Worm (Caenorhabditis elegans) whole organism, L4 larva: ENCODE measurements around the gene C06A6.4.

Source experiments
- F37D6.2 ChIP-seq: sonication (generic microtip); optimal IDR thresholded peaks from 2 replicates; lab custom pipeline; 2016; ENCODE audit warnings: mild to moderate bottlenecking, missing genetic modification characterization, missing compliant biosample characterization
- R02D3.7 ChIP-seq: fragments of 150-350 bp; sonication (generic microtip); optimal IDR thresholded peaks from 3 replicates; lab custom pipeline; 2014; ENCODE audit warnings: missing biosample characterization, missing genetic modification characterization
- T20F7.1 ChIP-seq: fragments of 200-800 bp; sonication (Bioruptor generic); optimal IDR thresholded peaks from 2 replicates; lab custom pipeline; 2018; ENCODE audit warnings: mild to moderate bottlenecking, missing genetic modification characterization, missing compliant biosample characterization
- T26A8.4 ChIP-seq: fragments of 200-800 bp; sonication (Bioruptor generic); IDR thresholded peaks from 2 replicates; pipeline ENCODE4 v1.3.6; 2022; ENCODE audit warnings: missing genetic modification characterization, missing compliant biosample characterization
- Y48G9A.11 ChIP-seq: fragments of 200-800 bp; sonication (Bioruptor generic); IDR thresholded peaks from 2 replicates; pipeline ENCODE4 v1.3.6; 2022; ENCODE audit warnings: missing genetic modification reagents, missing genetic modification characterization, missing compliant biosample characterization
- ZK337.2 ChIP-seq: fragments of 200-800 bp; sonication (Bioruptor generic); IDR thresholded peaks from 2 replicates; pipeline ENCODE4 v1.3.6; 2022; ENCODE audit warnings: missing genetic modification reagents, missing genetic modification characterization, missing compliant biosample characterization
- aly-2 ChIP-seq: sonication (generic microtip); optimal IDR thresholded peaks from 2 replicates; lab custom pipeline; 2018; ENCODE audit warnings: missing biosample characterization, missing genetic modification characterization
- arid-1 ChIP-seq: fragments of 200-800 bp; sonication (Bioruptor generic); conservative IDR thresholded peaks from 2 replicates; pipeline ENCODE4 v1.3.6; 2022; ENCODE audit warnings: missing genetic modification reagents, missing genetic modification characterization, missing compliant biosample characterization
- ceh-44 ChIP-seq: fragments of 200-800 bp; sonication (Bioruptor generic); IDR thresholded peaks from 2 replicates; pipeline ENCODE4 v1.3.6; 2022; ENCODE audit warnings: missing genetic modification reagents, missing genetic modification characterization, missing compliant biosample characterization
- ces-1 ChIP-seq: fragments of 150-350 bp; sonication (generic microtip); optimal IDR thresholded peaks from 4 replicates; lab custom pipeline; 2014; ENCODE audit warnings: missing biosample characterization, missing genetic modification reagents, missing genetic modification characterization
- dmd-6 ChIP-seq: fragments of 200-800 bp; sonication (Bioruptor generic); IDR thresholded peaks from 2 replicates; pipeline ENCODE4 v1.3.6; 2022; ENCODE audit warnings: missing genetic modification reagents, missing genetic modification characterization, missing compliant biosample characterization
- dmd-8 ChIP-seq: fragments of 200-800 bp; sonication (Bioruptor generic); IDR thresholded peaks from 2 replicates; pipeline ENCODE4 v1.3.6; 2022; ENCODE audit warnings: missing genetic modification characterization, missing compliant biosample characterization
- dmd-9 ChIP-seq: fragments of 200-800 bp; sonication (Bioruptor generic); IDR thresholded peaks from 2 replicates; pipeline ENCODE4 v1.3.6; 2022; ENCODE audit warnings: missing genetic modification reagents, missing genetic modification characterization, missing compliant biosample characterization
- duxl-1 ChIP-seq: sonication (generic microtip); optimal IDR thresholded peaks from 2 replicates; lab custom pipeline; 2016; ENCODE audit warnings: mild to moderate bottlenecking, missing genetic modification characterization, moderate library complexity, missing compliant biosample characterization; ENCODE audit not compliant: poor library complexity
- egl-27 ChIP-seq: sonication (generic microtip); optimal IDR thresholded peaks from 3 replicates; lab custom pipeline; 2017; ENCODE audit warnings: missing biosample characterization, missing genetic modification reagents, missing genetic modification characterization
- fos-1 ChIP-seq: fragments of 150-350 bp; optimal IDR thresholded peaks from 2 replicates; lab custom pipeline; 2014; ENCODE audit warnings: missing biosample characterization, missing genetic modification characterization
- gei-8 ChIP-seq: fragments of 200-800 bp; sonication (Bioruptor generic); optimal IDR thresholded peaks from 2 replicates; lab custom pipeline; 2018; ENCODE audit warnings: mild to moderate bottlenecking, missing genetic modification characterization, missing compliant biosample characterization
- hif-1 ChIP-seq, 2 experiments: sonication (generic microtip); optimal IDR thresholded peaks; 2 replicates each; lab custom pipeline; 2016 to 2017; ENCODE audit warnings: missing compliant biosample characterization in 2 of 2, missing genetic modification characterization in 2 of 2, missing genetic modification reagents in 2 of 2, missing genotype in 2 of 2, mild to moderate bottlenecking in 1 of 2
- hlh-11 ChIP-seq: fragments of 200-800 bp; sonication (Bioruptor generic); optimal IDR thresholded peaks from 2 replicates; lab custom pipeline; 2018; ENCODE audit warnings: mild to moderate bottlenecking, missing genetic modification characterization, missing compliant biosample characterization
- hmg-1.1 ChIP-seq: fragments of 200-800 bp; sonication (Bioruptor generic); IDR thresholded peaks from 2 replicates; pipeline ENCODE4 v1.3.6; 2022; ENCODE audit warnings: missing genetic modification reagents, missing genetic modification characterization, missing compliant biosample characterization
- lin-13 ChIP-seq: fragments of 150-350 bp; optimal IDR thresholded peaks from 2 replicates; lab custom pipeline; 2014; ENCODE audit warnings: missing biosample characterization, missing genetic modification reagents, missing genetic modification characterization
- lin-38 ChIP-seq: fragments of 200-800 bp; sonication (Bioruptor generic); IDR thresholded peaks from 2 replicates; pipeline ENCODE4 v1.3.6; 2022; ENCODE audit warnings: missing genetic modification reagents, missing genetic modification characterization, missing compliant biosample characterization
- madf-9 ChIP-seq: fragments of 200-800 bp; sonication (Bioruptor generic); conservative IDR thresholded peaks from 2 replicates; pipeline ENCODE4 v1.3.6; 2022; ENCODE audit warnings: missing genetic modification reagents, missing genetic modification characterization, missing compliant biosample characterization
- mdt-29 ChIP-seq: fragments of 200-800 bp; sonication (Bioruptor generic); IDR thresholded peaks from 2 replicates; pipeline ENCODE4 v1.3.6; 2022; ENCODE audit warnings: missing genetic modification reagents, missing genetic modification characterization, missing compliant biosample characterization
- mep-1 ChIP-seq: fragments of 150-350 bp; sonication (generic microtip); optimal IDR thresholded peaks from 3 replicates; lab custom pipeline; 2014; ENCODE audit warnings: missing biosample characterization, missing genetic modification characterization
- mes-2 ChIP-seq: sonication (generic microtip); optimal IDR thresholded peaks from 2 replicates; lab custom pipeline; 2016; ENCODE audit warnings: missing genotype, mild to moderate bottlenecking, missing genetic modification characterization, missing compliant biosample characterization; ENCODE audit not compliant: poor library complexity, severe bottlenecking
- nhr-102 ChIP-seq: sonication (generic microtip); optimal IDR thresholded peaks from 2 replicates; lab custom pipeline; 2016; ENCODE audit warnings: mild to moderate bottlenecking, missing genetic modification characterization, moderate library complexity, missing compliant biosample characterization
- nhr-11 ChIP-seq: fragments of 150-350 bp; optimal IDR thresholded peaks from 2 replicates; lab custom pipeline; 2014; ENCODE audit warnings: missing biosample characterization, missing genetic modification characterization
- nhr-111 ChIP-seq: fragments of 200-800 bp; sonication (Bioruptor generic); optimal IDR thresholded peaks from 2 replicates; lab custom pipeline; 2018; ENCODE audit warnings: mild to moderate bottlenecking, missing genetic modification characterization, missing compliant biosample characterization
- nhr-237 ChIP-seq: sonication (generic microtip); optimal IDR thresholded peaks from 2 replicates; lab custom pipeline; 2017; ENCODE audit warnings: missing biosample characterization, missing genetic modification characterization
- nhr-25 ChIP-seq: sonication (generic microtip); optimal IDR thresholded peaks from 2 replicates; lab custom pipeline; 2017; ENCODE audit warnings: missing genetic modification characterization, mild to moderate bottlenecking, missing compliant biosample characterization, antibody characterized with exemption, moderate library complexity, borderline replicate concordance; ENCODE audit not compliant: insufficient read depth
- nhr-28 ChIP-seq: fragments of 150-350 bp; optimal IDR thresholded peaks from 2 replicates; lab custom pipeline; 2014; ENCODE audit warnings: missing biosample characterization, missing genetic modification characterization
- nhr-48 ChIP-seq: sonication (generic microtip); optimal IDR thresholded peaks from 2 replicates; lab custom pipeline; 2016; ENCODE audit warnings: mild to moderate bottlenecking, missing genetic modification characterization, missing compliant biosample characterization
- nhr-76 ChIP-seq: fragments of 150-350 bp; optimal IDR thresholded peaks from 2 replicates; lab custom pipeline; 2014; ENCODE audit warnings: missing biosample characterization, missing genetic modification characterization
- nhr-77 ChIP-seq: fragments of 150-350 bp; optimal IDR thresholded peaks from 2 replicates; lab custom pipeline; 2014; ENCODE audit warnings: missing biosample characterization, missing genetic modification characterization
- pqm-1 ChIP-seq: sonication (generic microtip); optimal IDR thresholded peaks from 2 replicates; lab custom pipeline; 2017; ENCODE audit warnings: missing biosample characterization, missing genetic modification characterization
- rbr-2 ChIP-seq: sonication (generic microtip); optimal IDR thresholded peaks from 2 replicates; lab custom pipeline; 2016; ENCODE audit warnings: missing genotype, missing genetic modification characterization, missing compliant biosample characterization
- saeg-2 ChIP-seq: fragments of 200-800 bp; sonication (Bioruptor generic); IDR thresholded peaks from 2 replicates; pipeline ENCODE4 v1.3.6; 2022; ENCODE audit warnings: missing genetic modification reagents, missing genetic modification characterization, missing compliant biosample characterization
- sdz-12 ChIP-seq: fragments of 200-800 bp; sonication (Bioruptor generic); optimal IDR thresholded peaks from 2 replicates; lab custom pipeline; 2018; ENCODE audit warnings: mild to moderate bottlenecking, missing genetic modification characterization, missing compliant biosample characterization
- set-16 ChIP-seq: fragments of 200-800 bp; sonication (Bioruptor generic); IDR thresholded peaks from 2 replicates; pipeline ENCODE4 v1.3.6; 2022; ENCODE audit warnings: missing genetic modification reagents, missing genetic modification characterization, missing compliant biosample characterization
- spr-1 ChIP-seq: sonication (generic microtip); optimal IDR thresholded peaks from 2 replicates; lab custom pipeline; 2016; ENCODE audit warnings: mild to moderate bottlenecking, missing genetic modification characterization, missing compliant biosample characterization
- unc-39 ChIP-seq: sonication (generic microtip); optimal IDR thresholded peaks from 2 replicates; lab custom pipeline; 2017; ENCODE audit warnings: missing biosample characterization, missing genetic modification characterization
- unc-62 ChIP-seq, 3 experiments: fragments of 150-350 bp in 1 of 3; sonication (generic microtip); optimal IDR thresholded peaks in 2 of 3; peaks in 1 of 3; 1 replicate in 1 of 3; 2 replicates in 2 of 3; lab custom pipeline; 2014 to 2017; ENCODE audit warnings: missing biosample characterization in 3 of 3, missing genetic modification characterization in 3 of 3, missing genetic modification reagents in 3 of 3, missing genotype in 1 of 3
- vab-7 ChIP-seq: fragments of 200-800 bp; sonication (Bioruptor generic); IDR thresholded peaks from 2 replicates; pipeline ENCODE4 v1.3.6; 2022; ENCODE audit warnings: missing genetic modification reagents, missing genetic modification characterization, missing compliant biosample characterization
- zag-1 ChIP-seq: fragments of 150-350 bp; optimal IDR thresholded peaks from 2 replicates; lab custom pipeline; 2014; ENCODE audit warnings: missing biosample characterization, missing genetic modification characterization
- zfp-2 ChIP-seq: sonication (generic microtip); optimal IDR thresholded peaks from 2 replicates; lab custom pipeline; 2016; ENCODE audit warnings: mild to moderate bottlenecking, missing genetic modification characterization, missing compliant biosample characterization
- zip-11 ChIP-seq: fragments of 200-800 bp; sonication (Bioruptor generic); IDR thresholded peaks from 2 replicates; pipeline ENCODE4 v1.3.6; 2022; ENCODE audit warnings: missing genetic modification characterization, missing compliant biosample characterization
- zip-2 ChIP-seq: fragments of 150-350 bp; optimal IDR thresholded peaks from 2 replicates; lab custom pipeline; 2014; ENCODE audit warnings: missing biosample characterization, missing genetic modification characterization

C06A6.4 gene

ce11 chrIV:7790801-7791588 lies 38.1 kb downstream of the C06A6.4 start, which contains the start of gene rsp-6:
rsp-6 (minus strand) TSS chrIV:7791229.
- TF ChIP-seq madf-9 (GFP tag; lab: Robert Waterston, UW) (peak; percentile 72), nhr-111 (no peak), nhr-28 (tag; lab: Kevin White, UChicago) (peak; percentile 60), ceh-44 (peak; percentile 56; the same call in 1 of the 2 replicates), mes-2 (tag; lab: Kevin White, UChicago) (peak; percentile 90), nhr-77 (tag; lab: Kevin White, UChicago) (peak; percentile 78), mdt-29 (GFP tag; lab: Robert Waterston, UW) (no peak), fos-1 (tag; lab: Kevin White, UChicago) (no peak), nhr-237 (tag; lab: Kevin White, UChicago) (no peak), dmd-9 (GFP tag; lab: Robert Waterston, UW) (no peak), ces-1 (GFP tag; lab: Kevin White, UChicago) (no peak), gei-8 (GFP tag; lab: Kevin White, UChicago) (no peak), zip-2 (tag; lab: Kevin White, UChicago) (no peak), zip-11 (GFP tag; lab: Robert Waterston, UW) (0 out of 2 replicates have a peak, but pooled peaks have one; percentile 11), saeg-2 (GFP tag; lab: Robert Waterston, UW) (no peak), lin-13 (GFP tag; lab: Kevin White, UChicago) (peak; percentile 75), dmd-8 (GFP tag; lab: Robert Waterston, UW) (no peak), duxl-1 (tag; lab: Kevin White, UChicago) (peak; percentile 44), arid-1 (GFP tag; lab: Robert Waterston, UW) (peak; percentile 69), zfp-2 (tag; lab: Kevin White, UChicago) (peak; percentile 16), vab-7 (peak; percentile 58; the same call in 1 of the 2 replicates), mep-1 (tag; lab: Kevin White, UChicago) (peak; percentile 91), nhr-11 (tag; lab: Kevin White, UChicago) (peak; percentile 78), rbr-2 (tag; lab: Kevin White, UChicago) (peak; percentile 85), pqm-1 (tag; lab: Kevin White, UChicago) (peak; percentile 12), R02D3.7 (no peak), unc-62 (GFP tag; optimal IDR thresholded peaks at IDR 0.05 in 1 of 2; lab: Kevin White, UChicago) (peak in 1 of 2 experiments; percentile 17), unc-62 (tag; optimal IDR thresholded peaks at IDR 0.05; lab: Kevin White, UChicago) (no peak), sdz-12 (no peak), dmd-6 (GFP tag; lab: Robert Waterston, UW) (peak; percentile 26; the same call in 1 of the 2 replicates), nhr-48 (peak; percentile 16), F37D6.2 (peak; percentile 33), lin-38 (GFP tag; lab: Robert Waterston, UW) (peak; percentile 86), nhr-25 (tag; lab: Kevin White, UChicago) (peak; percentile 29), egl-27 (tag; lab: Kevin White, UChicago) (no peak), hlh-11 (tag; lab: Kevin White, UChicago) (peak; percentile 90), aly-2 (tag; lab: Kevin White, UChicago) (no peak), spr-1 (tag; lab: Kevin White, UChicago) (no peak), zag-1 (tag; lab: Kevin White, UChicago) (no peak), unc-39 (tag; lab: Kevin White, UChicago) (no peak), nhr-102 (tag; lab: Kevin White, UChicago) (peak; percentile 61), hmg-1.1 (GFP tag; lab: Robert Waterston, UW) (peak; percentile 45; the same call in 1 of the 2 replicates), ZK337.2 (GFP tag; lab: Robert Waterston, UW) (no peak), T26A8.4 (GFP tag; lab: Robert Waterston, UW) (peak; percentile 69), T20F7.1 (GFP tag; lab: Kevin White, UChicago) (peak; percentile 81), Y48G9A.11 (peak; percentile 18; the same call in 1 of the 2 replicates), nhr-76 (tag; lab: Kevin White, UChicago) (no peak), hif-1 (tag; optimal IDR thresholded peaks at IDR 0.05; lab: Kevin White, UChicago) (peak in 1 of 2 experiments; percentile 75), set-16 (GFP tag; lab: Robert Waterston, UW) (no peak)
